Fruit fly (Drosophila melanogaster) whole organism, prepupa: ENCODE measurements around the gene sinu.
A peak's percentile ranks its signal among the peaks of the same experiment; 100 is the strongest.

Source experiments
- CG10669 ChIP-seq: fragments of 200-800 bp; sonication (Bioruptor generic); optimal IDR thresholded peaks from 3 replicates; lab custom pipeline; 2018; ENCODE audit warnings: missing biosample characterization, mild to moderate bottlenecking, missing genetic modification characterization, moderate library complexity
- CG11294 ChIP-seq: fragments of 200-800 bp; sonication (Bioruptor generic); IDR thresholded peaks from 2 replicates; pipeline ENCODE4 v1.3.6; 2022; ENCODE audit warnings: missing biosample characterization, missing genetic modification characterization
- CG11762 ChIP-seq: fragments of 200-800 bp; sonication (Bioruptor generic); optimal IDR thresholded peaks from 3 replicates; lab custom pipeline; 2016; ENCODE audit warnings: missing biosample characterization, missing genetic modification characterization; ENCODE audit not compliant: insufficient read depth
- CG11902 ChIP-seq: fragments of 200-800 bp; sonication (Bioruptor generic); optimal IDR thresholded peaks from 3 replicates; lab custom pipeline; 2016; ENCODE audit warnings: missing biosample characterization, missing genetic modification characterization
- CG15336 ChIP-seq: fragments of 200-800 bp; sonication (Bioruptor generic); IDR thresholded peaks from 2 replicates; pipeline ENCODE4 v1.3.6; 2022; ENCODE audit warnings: missing biosample characterization, missing genetic modification characterization
- CG16779 ChIP-seq: fragments of 200-800 bp; sonication (Bioruptor generic); optimal IDR thresholded peaks from 3 replicates; lab custom pipeline; 2017; ENCODE audit warnings: missing biosample characterization, mild to moderate bottlenecking, missing genetic modification characterization
- CG3032 ChIP-seq: fragments of 200-800 bp; optimal IDR thresholded peaks from 2 replicates; lab custom pipeline; 2019; ENCODE audit warnings: missing biosample characterization, mild to moderate bottlenecking, missing genetic modification characterization, moderate library complexity
- CG32006 ChIP-seq: fragments of 200-800 bp; sonication (Bioruptor generic); optimal IDR thresholded peaks from 3 replicates; lab custom pipeline; 2017; ENCODE audit warnings: missing biosample characterization, mild to moderate bottlenecking, missing genetic modification characterization
- CG34406 ChIP-seq: fragments of 200-800 bp; sonication (Bioruptor generic); optimal IDR thresholded peaks from 3 replicates; lab custom pipeline; 2016; ENCODE audit warnings: missing biosample characterization, missing genetic modification characterization
- CG4318 ChIP-seq: fragments of 200-800 bp; sonication (Bioruptor generic); optimal IDR thresholded peaks from 3 replicates; lab custom pipeline; 2017; ENCODE audit warnings: missing biosample characterization, mild to moderate bottlenecking, missing genetic modification characterization
- CG6163 ChIP-seq: fragments of 200-800 bp; sonication (Bioruptor generic); IDR thresholded peaks from 3 replicates; pipeline ENCODE4 v1.3.6; 2022; ENCODE audit warnings: missing biosample characterization, missing genetic modification characterization
- CG6276 ChIP-seq: fragments of 200-800 bp; sonication (Bioruptor generic); optimal IDR thresholded peaks from 2 replicates; lab custom pipeline; 2017; ENCODE audit warnings: missing biosample characterization, mild to moderate bottlenecking, missing genetic modification characterization
- CG6792 ChIP-seq: fragments of 200-800 bp; sonication (Bioruptor generic); optimal IDR thresholded peaks from 3 replicates; lab custom pipeline; 2016; ENCODE audit warnings: missing biosample characterization, missing genetic modification characterization
- CG6854 ChIP-seq: fragments of 200-800 bp; sonication (Bioruptor generic); optimal IDR thresholded peaks from 2 replicates; lab custom pipeline; 2017; ENCODE audit warnings: missing biosample characterization, mild to moderate bottlenecking, missing genetic modification characterization
- CG7368 ChIP-seq: fragments of 200-800 bp; sonication (Bioruptor generic); optimal IDR thresholded peaks from 3 replicates; lab custom pipeline; 2016; ENCODE audit warnings: missing biosample characterization, missing genetic modification characterization
- CG8119 ChIP-seq: fragments of 200-800 bp; sonication (Bioruptor generic); IDR thresholded peaks from 3 replicates; pipeline ENCODE4 v1.3.6; 2022; ENCODE audit warnings: missing biosample characterization, missing genetic modification characterization
- CG8319 ChIP-seq: fragments of 200-800 bp; sonication (Bioruptor generic); optimal IDR thresholded peaks from 3 replicates; lab custom pipeline; 2016; ENCODE audit warnings: missing biosample characterization, missing genetic modification characterization
- CG8632 ChIP-seq: fragments of 200-800 bp; sonication (Bioruptor generic); optimal IDR thresholded peaks from 3 replicates; lab custom pipeline; 2016; ENCODE audit warnings: missing biosample characterization, missing genetic modification characterization
- Eip78C ChIP-seq: fragments of 200-800 bp; sonication (Bioruptor generic); peaks from one replicate; lab custom pipeline; 2016; ENCODE audit warnings: missing biosample characterization, missing genetic modification characterization
- Ets21C ChIP-seq: fragments of 200-800 bp; sonication (Bioruptor generic); optimal IDR thresholded peaks from 3 replicates; lab custom pipeline; 2016; ENCODE audit warnings: missing biosample characterization, missing genetic modification characterization
- Ets96B ChIP-seq: fragments of 200-800 bp; optimal IDR thresholded peaks from 2 replicates; lab custom pipeline; 2019; ENCODE audit warnings: missing biosample characterization, mild to moderate bottlenecking, missing genetic modification characterization, moderate library complexity
- Hr4 ChIP-seq: fragments of 200-800 bp; sonication (Bioruptor generic); optimal IDR thresholded peaks from 3 replicates; lab custom pipeline; 2016; ENCODE audit warnings: missing biosample characterization, missing genetic modification characterization
- Lpt ChIP-seq: fragments of 200-800 bp; sonication (Bioruptor generic); optimal IDR thresholded peaks from 3 replicates; lab custom pipeline; 2016; ENCODE audit warnings: missing biosample characterization, missing genetic modification characterization
- OdsH ChIP-seq: fragments of 200-800 bp; sonication (Bioruptor generic); optimal IDR thresholded peaks from 3 replicates; lab custom pipeline; 2016; ENCODE audit warnings: missing biosample characterization, missing genetic modification characterization
- Smox ChIP-seq: fragments of 200-800 bp; sonication (Bioruptor generic); optimal IDR thresholded peaks from 3 replicates; lab custom pipeline; 2016; ENCODE audit warnings: missing biosample characterization, missing genetic modification characterization
- Sox102F ChIP-seq: fragments of 200-800 bp; sonication (Bioruptor generic); optimal IDR thresholded peaks from 2 replicates; lab custom pipeline; 2016; ENCODE audit warnings: missing biosample characterization, mild to moderate bottlenecking, missing genetic modification characterization
- Sox14 ChIP-seq: fragments of 200-800 bp; sonication (Bioruptor generic); optimal IDR thresholded peaks from 3 replicates; lab custom pipeline; 2016; ENCODE audit warnings: missing biosample characterization, missing genetic modification characterization
- cyc ChIP-seq: fragments of 200-800 bp; sonication (Bioruptor generic); optimal IDR thresholded peaks from 3 replicates; lab custom pipeline; 2016; ENCODE audit warnings: missing biosample characterization, missing genetic modification characterization
- dac ChIP-seq: fragments of 200-800 bp; sonication (Bioruptor generic); optimal IDR thresholded peaks from 2 replicates; lab custom pipeline; 2017; ENCODE audit warnings: missing biosample characterization, mild to moderate bottlenecking, missing genetic modification characterization
- dsx ChIP-seq: fragments of 200-800 bp; optimal IDR thresholded peaks from 3 replicates; lab custom pipeline; 2019; ENCODE audit warnings: missing biosample characterization, mild to moderate bottlenecking, missing genetic modification characterization, moderate library complexity; ENCODE audit not compliant: poor library complexity, severe bottlenecking
- eg ChIP-seq: fragments of 200-800 bp; sonication (Bioruptor generic); IDR thresholded peaks from 3 replicates; pipeline ENCODE4 v1.3.6; 2022; ENCODE audit warnings: missing biosample characterization, missing genetic modification characterization
- fd59A ChIP-seq: fragments of 200-800 bp; sonication (Bioruptor generic); optimal IDR thresholded peaks from 2 replicates; lab custom pipeline; 2017; ENCODE audit warnings: missing biosample characterization, mild to moderate bottlenecking, missing genetic modification characterization, missing genetic modification reagents
- fd85E ChIP-seq: fragments of 200-800 bp; sonication (Bioruptor generic); optimal IDR thresholded peaks from 3 replicates; lab custom pipeline; 2016; ENCODE audit warnings: missing biosample characterization, missing genetic modification characterization
- fkh ChIP-seq: fragments of 200-800 bp; sonication (Bioruptor generic); optimal IDR thresholded peaks from 3 replicates; lab custom pipeline; 2017; ENCODE audit warnings: missing biosample characterization, mild to moderate bottlenecking, missing genetic modification characterization, moderate library complexity
- lz ChIP-seq: fragments of 200-800 bp; sonication (Bioruptor generic); optimal IDR thresholded peaks from 3 replicates; lab custom pipeline; 2016; ENCODE audit warnings: missing biosample characterization, missing genetic modification characterization
- net ChIP-seq: fragments of 200-800 bp; sonication (Bioruptor generic); optimal IDR thresholded peaks from 3 replicates; lab custom pipeline; 2016; ENCODE audit warnings: missing biosample characterization, missing genetic modification characterization
- pdm3 ChIP-seq: fragments of 200-800 bp; sonication (Bioruptor generic); optimal IDR thresholded peaks from 3 replicates; lab custom pipeline; 2016; ENCODE audit warnings: missing biosample characterization, missing genetic modification characterization
- spab ChIP-seq: fragments of 200-800 bp; sonication (Bioruptor generic); optimal IDR thresholded peaks from 2 replicates; lab custom pipeline; 2017; ENCODE audit warnings: missing biosample characterization, mild to moderate bottlenecking, missing genetic modification characterization, missing genetic modification reagents
- svp ChIP-seq: fragments of 200-800 bp; sonication (Bioruptor generic); peaks from one replicate; lab custom pipeline; 2016; ENCODE audit warnings: missing biosample characterization, missing genetic modification characterization
- topi ChIP-seq: fragments of 200-800 bp; sonication (Bioruptor generic); optimal IDR thresholded peaks from 3 replicates; lab custom pipeline; 2016; ENCODE audit warnings: missing biosample characterization, missing genetic modification characterization
- vri ChIP-seq: fragments of 200-800 bp; sonication (Bioruptor generic); optimal IDR thresholded peaks from 3 replicates; lab custom pipeline; 2016; ENCODE audit warnings: missing biosample characterization, mild to moderate bottlenecking, missing genetic modification characterization

Gene sinu

DNA sequence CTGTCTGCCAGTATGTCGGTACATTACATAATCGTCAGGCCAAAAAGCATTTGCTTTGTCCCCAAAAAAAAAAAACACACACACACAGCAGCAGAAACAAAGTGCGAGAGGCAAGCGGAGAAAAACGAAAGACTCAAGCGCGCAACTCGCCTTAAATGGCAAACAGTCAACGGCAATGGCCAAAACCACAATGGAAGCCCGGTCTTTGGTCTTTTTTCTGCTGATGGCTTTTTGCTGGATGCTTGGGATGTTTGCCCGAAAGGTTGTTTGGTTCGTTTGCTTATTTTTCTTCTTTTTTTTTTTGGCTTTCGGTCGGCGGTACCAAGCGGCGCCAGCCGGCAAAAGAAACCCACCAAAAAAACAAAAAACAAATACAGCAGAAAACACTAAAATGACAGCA, 9.7 kb upstream of the sinu start (continued):
- TF ChIP-seq topi (GFP tag; lab: Kevin White, UChicago) (no peak), CG10669 (GFP tag; lab: Kevin White, UChicago) (no peak), CG8119 (GFP tag; lab: Robert Waterston, UW) (0 out of 3 replicates have a peak, but pooled peaks have one; percentile 46), CG3032 (tag; lab: Kevin White, UChicago) (no peak), dsx (GFP tag; lab: Kevin White, UChicago) (no peak), CG11902 (GFP tag; lab: Kevin White, UChicago) (no peak), lz (GFP tag; lab: Kevin White, UChicago) (no peak), fd85E (GFP tag; lab: Kevin White, UChicago) (no peak), Hr4 (GFP tag; lab: Kevin White, UChicago) (no peak), dac (no peak), CG15336 (GFP tag; lab: Robert Waterston, UW) (peak; percentile 37; the same call in 1 of the 2 replicates), net (peak; percentile 20), CG8632 (no peak), CG34406 (GFP tag; lab: Kevin White, UChicago) (no peak), Sox102F (GFP tag; lab: Kevin White, UChicago) (no peak), Ets21C (GFP tag; lab: Kevin White, UChicago) (no peak), OdsH (GFP tag; lab: Kevin White, UChicago) (no peak), fd59A (no peak), Lpt (GFP tag; lab: Kevin White, UChicago) (peak; percentile 9), svp (GFP tag; lab: Kevin White, UChicago) (no peak), CG6854 (GFP tag; lab: Kevin White, UChicago) (peak; percentile 73), CG11294 (GFP tag; lab: Robert Waterston, UW) (no peak), spab (GFP tag; lab: Kevin White, UChicago) (no peak), CG6163 (peak; percentile 55; the same call in 1 of the 3 replicates), CG16779 (tag; lab: Kevin White, UChicago) (no peak), Ets96B (tag; lab: Kevin White, UChicago) (no peak), fkh (GFP tag; lab: Kevin White, UChicago) (no peak), Smox (GFP tag; lab: Kevin White, UChicago) (no peak), CG7368 (GFP tag; lab: Kevin White, UChicago) (no peak), Eip78C (GFP tag; lab: Kevin White, UChicago) (peak; percentile 10), CG32006 (GFP tag; lab: Kevin White, UChicago) (no peak), CG11762 (GFP tag; lab: Kevin White, UChicago) (no peak), CG6276 (GFP tag; lab: Kevin White, UChicago) (no peak), CG8319 (GFP tag; lab: Kevin White, UChicago) (no peak), cyc (GFP tag; lab: Kevin White, UChicago) (no peak), CG4318 (GFP tag; lab: Kevin White, UChicago) (no peak), Sox14 (GFP tag; lab: Kevin White, UChicago) (no peak), pdm3 (no peak)

DNA sequence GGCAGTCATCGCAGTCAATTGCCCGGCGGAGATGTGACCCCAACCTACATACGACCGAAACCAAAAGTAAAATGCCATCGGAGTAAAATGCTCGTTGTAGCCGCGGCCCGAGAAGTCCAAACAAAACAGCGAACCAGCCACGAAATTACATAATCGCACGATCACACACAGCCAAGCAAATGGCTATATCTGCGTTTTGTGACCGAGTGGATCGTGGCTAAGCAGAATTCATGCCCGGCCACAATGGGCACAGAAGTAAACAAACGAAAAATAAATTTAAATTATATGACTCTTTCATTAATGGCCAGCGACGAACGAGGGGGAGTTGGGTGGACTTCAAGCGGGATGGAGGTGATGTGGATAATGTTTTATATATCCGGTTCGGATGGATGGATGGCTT, 8.3 kb upstream of the sinu start:
- TF ChIP-seq CG34406 (GFP tag; lab: Kevin White, UChicago) (no peak), Hr4 (GFP tag; lab: Kevin White, UChicago) (no peak), CG15336 (GFP tag; lab: Robert Waterston, UW) (no peak), Eip78C (GFP tag; lab: Kevin White, UChicago) (peak; percentile 48), CG6792 (no peak), eg (GFP tag; lab: Robert Waterston, UW) (0 out of 3 replicates have a peak, but pooled peaks have one; percentile 11), vri (GFP tag; lab: Kevin White, UChicago) (peak; percentile 30), fd85E (GFP tag; lab: Kevin White, UChicago) (no peak)
